Worm (Caenorhabditis elegans) whole organism, L2 larva: ENCODE measurements around the gene srg-11.

Experiments
- R02D3.7 ChIP-seq: fragments of 150-350 bp; optimal IDR thresholded peaks from 2 replicates; lab custom pipeline; 2014; ENCODE audit warnings: missing biosample characterization, missing genetic modification characterization
- dmd-4 ChIP-seq: sonication (generic microtip); optimal IDR thresholded peaks from 2 replicates; lab custom pipeline; 2017; ENCODE audit warnings: missing biosample characterization, missing genetic modification characterization
- elt-1 ChIP-seq: fragments of 150-350 bp; optimal IDR thresholded peaks from 2 replicates; lab custom pipeline; 2014; ENCODE audit warnings: missing biosample characterization, missing genetic modification characterization
- lin-13 ChIP-seq: fragments of 150-350 bp; optimal IDR thresholded peaks from 2 replicates; lab custom pipeline; 2014; ENCODE audit warnings: missing biosample characterization, missing genetic modification reagents, missing genetic modification characterization
- lin-39 ChIP-seq: fragments of 150-350 bp; optimal IDR thresholded peaks from 2 replicates; lab custom pipeline; 2014; ENCODE audit warnings: missing biosample characterization, missing genetic modification reagents, missing genetic modification characterization
- mbf-1 ChIP-seq: sonication (generic microtip); optimal IDR thresholded peaks from 2 replicates; lab custom pipeline; 2017; ENCODE audit warnings: missing biosample characterization, missing genetic modification characterization
- nhr-10 ChIP-seq: sonication (generic microtip); optimal IDR thresholded peaks from 2 replicates; lab custom pipeline; 2017; ENCODE audit warnings: missing biosample characterization, missing genetic modification characterization
- nhr-237 ChIP-seq: fragments of 150-350 bp; optimal IDR thresholded peaks from 2 replicates; lab custom pipeline; 2014; ENCODE audit warnings: missing biosample characterization, missing genetic modification characterization
- skn-1 ChIP-seq: sonication (generic microtip); optimal IDR thresholded peaks from 2 replicates; lab custom pipeline; 2017; ENCODE audit warnings: missing biosample characterization, missing genetic modification characterization
- sma-9 ChIP-seq, 2 experiments: fragments of 150-350 bp in 1 of 2; sonication (generic microtip) in 1 of 2; optimal IDR thresholded peaks; 2 replicates each; lab custom pipeline; 2014 to 2016; ENCODE audit warnings: missing genetic modification characterization in 2 of 2, mild to moderate bottlenecking in 1 of 2, missing biosample characterization in 1 of 2, missing compliant biosample characterization in 1 of 2, missing genetic modification reagents in 1 of 2, moderate library complexity in 1 of 2
- snpc-4 ChIP-seq: fragments of 150-350 bp; optimal IDR thresholded peaks from 2 replicates; lab custom pipeline; 2014; ENCODE audit warnings: missing biosample characterization, missing genetic modification characterization
- unc-39 ChIP-seq: fragments of 150-350 bp; optimal IDR thresholded peaks from 2 replicates; lab custom pipeline; 2014; ENCODE audit warnings: missing biosample characterization, missing genetic modification characterization
- zag-1 ChIP-seq: fragments of 150-350 bp; optimal IDR thresholded peaks from 2 replicates; lab custom pipeline; 2014; ENCODE audit warnings: missing biosample characterization, missing genetic modification characterization
- ztf-4 ChIP-seq: fragments of 150-350 bp; optimal IDR thresholded peaks from 2 replicates; lab custom pipeline; 2014; ENCODE audit warnings: missing biosample characterization, missing genetic modification characterization

DNA sequence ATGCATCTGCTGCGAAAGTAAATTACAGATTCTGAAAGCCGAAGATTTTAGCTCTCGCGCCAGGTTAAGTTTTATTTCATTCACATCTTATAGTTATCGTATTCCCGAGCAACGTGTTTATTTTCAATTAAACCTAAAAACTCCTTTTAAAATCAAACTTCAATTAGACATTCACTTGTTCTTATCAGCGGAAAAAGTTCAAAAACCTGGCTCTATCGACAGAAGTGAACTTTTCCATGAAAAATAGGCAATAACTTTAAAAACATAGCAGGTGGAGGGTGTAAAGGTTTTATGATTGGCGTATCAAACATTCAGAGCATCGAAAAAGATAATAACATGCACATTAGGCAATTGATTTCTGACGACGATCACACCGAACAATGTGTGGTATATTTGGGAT lies 9.2 kb downstream of the srg-11 start, which contains the start of gene ppat-1:
- TF ChIP-seq zag-1 (tag; lab: Kevin White, UChicago): no peak
- TF ChIP-seq snpc-4 (tag; lab: Kevin White, UChicago): no peak
- TF ChIP-seq R02D3.7 (tag; lab: Kevin White, UChicago): no peak
- TF ChIP-seq ztf-4 (tag; lab: Kevin White, UChicago): no peak
- TF ChIP-seq skn-1 (tag; lab: Kevin White, UChicago): no peak
- TF ChIP-seq lin-39 (tag; lab: Kevin White, UChicago): no peak
- no peak for TF ChIP-seq unc-39 (tag; lab: Kevin White, UChicago)
- no peak for TF ChIP-seq lin-13 (GFP tag; lab: Kevin White, UChicago)
- TF ChIP-seq nhr-10: no peak
- TF ChIP-seq dmd-4 (tag; lab: Kevin White, UChicago): no peak
- no peak for TF ChIP-seq elt-1 (tag; lab: Kevin White, UChicago)
- no peak for TF ChIP-seq sma-9 (GFP tag; optimal IDR thresholded peaks at IDR 0.05; lab: Kevin White, UChicago)
- no peak for TF ChIP-seq sma-9 (tag; optimal IDR thresholded peaks at IDR 0.05; lab: Kevin White, UChicago)
- TF ChIP-seq mbf-1 (tag; lab: Kevin White, UChicago): no peak
- TF ChIP-seq nhr-237 (tag; lab: Kevin White, UChicago): no peak
